Fruit fly (Drosophila melanogaster) whole organism, prepupa: ENCODE results near the gene Frl.

Source experiments
- CG10631 ChIP-seq: fragments of 200-800 bp; sonication (Bioruptor generic); optimal IDR thresholded peaks from 2 replicates; lab custom pipeline; 2016; ENCODE audit warnings: missing biosample characterization, missing genetic modification characterization
- CG10669 ChIP-seq: fragments of 200-800 bp; sonication (Bioruptor generic); optimal IDR thresholded peaks from 3 replicates; lab custom pipeline; 2018; ENCODE audit warnings: missing biosample characterization, mild to moderate bottlenecking, missing genetic modification characterization, moderate library complexity
- CG11294 ChIP-seq: fragments of 200-800 bp; sonication (Bioruptor generic); IDR thresholded peaks from 2 replicates; pipeline ENCODE4 v1.3.6; 2022; ENCODE audit warnings: missing biosample characterization, missing genetic modification characterization
- CG11902 ChIP-seq: fragments of 200-800 bp; sonication (Bioruptor generic); optimal IDR thresholded peaks from 3 replicates; lab custom pipeline; 2016; ENCODE audit warnings: missing biosample characterization, missing genetic modification characterization
- CG1621 ChIP-seq: fragments of 200-800 bp; sonication (Bioruptor generic); optimal IDR thresholded peaks from 3 replicates; lab custom pipeline; 2018; ENCODE audit warnings: missing biosample characterization, mild to moderate bottlenecking, missing genetic modification characterization
- CG3032 ChIP-seq: fragments of 200-800 bp; optimal IDR thresholded peaks from 2 replicates; lab custom pipeline; 2019; ENCODE audit warnings: missing biosample characterization, mild to moderate bottlenecking, missing genetic modification characterization, moderate library complexity
- CG31627 ChIP-seq: fragments of 200-800 bp; sonication (Bioruptor generic); optimal IDR thresholded peaks from 3 replicates; lab custom pipeline; 2016; ENCODE audit warnings: missing biosample characterization, missing genetic modification characterization
- CG32006 ChIP-seq: fragments of 200-800 bp; sonication (Bioruptor generic); optimal IDR thresholded peaks from 3 replicates; lab custom pipeline; 2017; ENCODE audit warnings: missing biosample characterization, mild to moderate bottlenecking, missing genetic modification characterization
- CG34406 ChIP-seq: fragments of 200-800 bp; sonication (Bioruptor generic); optimal IDR thresholded peaks from 3 replicates; lab custom pipeline; 2016; ENCODE audit warnings: missing biosample characterization, missing genetic modification characterization
- CG4318 ChIP-seq: fragments of 200-800 bp; sonication (Bioruptor generic); optimal IDR thresholded peaks from 3 replicates; lab custom pipeline; 2017; ENCODE audit warnings: missing biosample characterization, mild to moderate bottlenecking, missing genetic modification characterization
- CG6163 ChIP-seq: fragments of 200-800 bp; sonication (Bioruptor generic); IDR thresholded peaks from 3 replicates; pipeline ENCODE4 v1.3.6; 2022; ENCODE audit warnings: missing biosample characterization, missing genetic modification characterization
- CG6276 ChIP-seq: fragments of 200-800 bp; sonication (Bioruptor generic); optimal IDR thresholded peaks from 2 replicates; lab custom pipeline; 2017; ENCODE audit warnings: missing biosample characterization, mild to moderate bottlenecking, missing genetic modification characterization
- CG6792 ChIP-seq: fragments of 200-800 bp; sonication (Bioruptor generic); optimal IDR thresholded peaks from 3 replicates; lab custom pipeline; 2016; ENCODE audit warnings: missing biosample characterization, missing genetic modification characterization
- CG6808 ChIP-seq: fragments of 200-800 bp; sonication (Bioruptor generic); optimal IDR thresholded peaks from 3 replicates; lab custom pipeline; 2017; ENCODE audit warnings: missing biosample characterization, missing genetic modification characterization, mild to moderate bottlenecking, moderate library complexity, missing genetic modification reagents
- CG6854 ChIP-seq: fragments of 200-800 bp; sonication (Bioruptor generic); optimal IDR thresholded peaks from 2 replicates; lab custom pipeline; 2017; ENCODE audit warnings: missing biosample characterization, mild to moderate bottlenecking, missing genetic modification characterization
- CG7368 ChIP-seq: fragments of 200-800 bp; sonication (Bioruptor generic); optimal IDR thresholded peaks from 3 replicates; lab custom pipeline; 2016; ENCODE audit warnings: missing biosample characterization, missing genetic modification characterization
- CG8319 ChIP-seq: fragments of 200-800 bp; sonication (Bioruptor generic); optimal IDR thresholded peaks from 3 replicates; lab custom pipeline; 2016; ENCODE audit warnings: missing biosample characterization, missing genetic modification characterization
- CG9139 ChIP-seq: fragments of 200-800 bp; sonication (Bioruptor generic); optimal IDR thresholded peaks from 3 replicates; lab custom pipeline; 2017; ENCODE audit warnings: missing biosample characterization, mild to moderate bottlenecking, missing genetic modification characterization
- Eip78C ChIP-seq: fragments of 200-800 bp; sonication (Bioruptor generic); peaks from one replicate; lab custom pipeline; 2016; ENCODE audit warnings: missing biosample characterization, missing genetic modification characterization
- Eip93F ChIP-seq: fragments of 200-800 bp; sonication (Bioruptor generic); optimal IDR thresholded peaks from 2 replicates; lab custom pipeline; 2016; ENCODE audit warnings: missing biosample characterization, mild to moderate bottlenecking, missing genetic modification characterization
- Ets21C ChIP-seq: fragments of 200-800 bp; sonication (Bioruptor generic); optimal IDR thresholded peaks from 3 replicates; lab custom pipeline; 2016; ENCODE audit warnings: missing biosample characterization, missing genetic modification characterization
- Gug ChIP-seq: fragments of 200-800 bp; sonication (Bioruptor generic); IDR thresholded peaks from 2 replicates; pipeline ENCODE4 v1.3.6; 2022; ENCODE audit warnings: missing biosample characterization, missing genetic modification characterization
- Hr39 ChIP-seq: fragments of 200-800 bp; sonication (Bioruptor generic); optimal IDR thresholded peaks from 2 replicates; lab custom pipeline; 2016; ENCODE audit warnings: missing biosample characterization, missing genetic modification characterization
- Hr4 ChIP-seq: fragments of 200-800 bp; sonication (Bioruptor generic); optimal IDR thresholded peaks from 3 replicates; lab custom pipeline; 2016; ENCODE audit warnings: missing biosample characterization, missing genetic modification characterization
- Lpt ChIP-seq: fragments of 200-800 bp; sonication (Bioruptor generic); optimal IDR thresholded peaks from 3 replicates; lab custom pipeline; 2016; ENCODE audit warnings: missing biosample characterization, missing genetic modification characterization
- Met ChIP-seq: fragments of 200-800 bp; sonication (Bioruptor generic); optimal IDR thresholded peaks from 3 replicates; lab custom pipeline; 2016; ENCODE audit warnings: missing biosample characterization, missing genetic modification characterization
- OdsH ChIP-seq: fragments of 200-800 bp; sonication (Bioruptor generic); optimal IDR thresholded peaks from 3 replicates; lab custom pipeline; 2016; ENCODE audit warnings: missing biosample characterization, missing genetic modification characterization
- Smox ChIP-seq: fragments of 200-800 bp; sonication (Bioruptor generic); optimal IDR thresholded peaks from 3 replicates; lab custom pipeline; 2016; ENCODE audit warnings: missing biosample characterization, missing genetic modification characterization
- Sox14 ChIP-seq: fragments of 200-800 bp; sonication (Bioruptor generic); optimal IDR thresholded peaks from 3 replicates; lab custom pipeline; 2016; ENCODE audit warnings: missing biosample characterization, missing genetic modification characterization
- Sox15 ChIP-seq: fragments of 200-800 bp; sonication (Bioruptor generic); optimal IDR thresholded peaks from 3 replicates; lab custom pipeline; 2016; ENCODE audit warnings: missing biosample characterization, missing genetic modification characterization
- achi ChIP-seq: fragments of 200-800 bp; sonication (Bioruptor generic); optimal IDR thresholded peaks from 3 replicates; lab custom pipeline; 2016; ENCODE audit warnings: missing biosample characterization, missing genetic modification characterization
- dsx ChIP-seq: fragments of 200-800 bp; optimal IDR thresholded peaks from 3 replicates; lab custom pipeline; 2019; ENCODE audit warnings: missing biosample characterization, mild to moderate bottlenecking, missing genetic modification characterization, moderate library complexity; ENCODE audit not compliant: poor library complexity, severe bottlenecking
- fd59A ChIP-seq: fragments of 200-800 bp; sonication (Bioruptor generic); optimal IDR thresholded peaks from 2 replicates; lab custom pipeline; 2017; ENCODE audit warnings: missing biosample characterization, mild to moderate bottlenecking, missing genetic modification characterization, missing genetic modification reagents
- fd85E ChIP-seq: fragments of 200-800 bp; sonication (Bioruptor generic); optimal IDR thresholded peaks from 3 replicates; lab custom pipeline; 2016; ENCODE audit warnings: missing biosample characterization, missing genetic modification characterization
- fkh ChIP-seq: fragments of 200-800 bp; sonication (Bioruptor generic); optimal IDR thresholded peaks from 3 replicates; lab custom pipeline; 2017; ENCODE audit warnings: missing biosample characterization, mild to moderate bottlenecking, missing genetic modification characterization, moderate library complexity
- lz ChIP-seq: fragments of 200-800 bp; sonication (Bioruptor generic); optimal IDR thresholded peaks from 3 replicates; lab custom pipeline; 2016; ENCODE audit warnings: missing biosample characterization, missing genetic modification characterization
- net ChIP-seq: fragments of 200-800 bp; sonication (Bioruptor generic); optimal IDR thresholded peaks from 3 replicates; lab custom pipeline; 2016; ENCODE audit warnings: missing biosample characterization, missing genetic modification characterization
- salr ChIP-seq, 2 experiments: fragments of 200-800 bp; sonication (Bioruptor generic); optimal IDR thresholded peaks; 3 replicates each; lab custom pipeline; 2016 to 2018; ENCODE audit warnings: missing biosample characterization in 2 of 2, missing genetic modification characterization in 2 of 2, mild to moderate bottlenecking in 1 of 2
- ss ChIP-seq, 2 experiments: fragments of 200-800 bp; sonication (Bioruptor generic); optimal IDR thresholded peaks; 2 replicates in 1 of 2; 3 replicates in 1 of 2; lab custom pipeline; 2017 to 2018; ENCODE audit warnings: mild to moderate bottlenecking in 2 of 2, missing biosample characterization in 2 of 2, missing genetic modification characterization in 2 of 2, moderate library complexity in 1 of 2
- svp ChIP-seq: fragments of 200-800 bp; sonication (Bioruptor generic); peaks from one replicate; lab custom pipeline; 2016; ENCODE audit warnings: missing biosample characterization, missing genetic modification characterization
- topi ChIP-seq: fragments of 200-800 bp; sonication (Bioruptor generic); optimal IDR thresholded peaks from 3 replicates; lab custom pipeline; 2016; ENCODE audit warnings: missing biosample characterization, missing genetic modification characterization
- vri ChIP-seq: fragments of 200-800 bp; sonication (Bioruptor generic); optimal IDR thresholded peaks from 3 replicates; lab custom pipeline; 2016; ENCODE audit warnings: missing biosample characterization, mild to moderate bottlenecking, missing genetic modification characterization

Frl gene

DNA sequence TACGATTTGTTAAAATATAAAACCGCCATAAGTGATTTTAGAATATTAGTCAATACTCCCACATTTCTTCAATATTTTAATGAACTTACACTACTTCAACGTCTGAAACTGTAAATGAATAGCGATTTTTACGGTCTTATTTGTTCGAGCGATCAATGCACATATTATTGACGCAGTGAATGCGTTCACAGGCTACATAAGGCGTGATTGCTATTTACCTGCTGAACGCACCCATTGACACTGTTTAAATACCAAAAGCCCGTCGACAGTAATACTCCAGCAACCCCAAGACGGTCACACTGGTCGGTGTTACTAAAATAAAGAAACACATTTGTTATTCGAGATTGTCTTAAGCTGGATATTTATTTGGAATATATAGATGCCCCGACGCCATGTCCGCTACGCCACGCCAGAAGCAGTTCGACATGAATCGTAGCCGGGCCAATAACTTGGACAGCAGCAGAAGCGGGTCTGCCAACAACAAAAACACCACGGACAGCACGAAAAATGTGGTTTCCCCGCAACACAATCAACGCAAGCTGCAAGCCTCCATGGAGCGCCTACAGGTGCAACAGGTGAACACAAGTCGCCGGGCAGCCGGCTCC is 2.0 kb upstream of the Frl start, which contains the start of gene CG6833 (continued):
- TF ChIP-seq fd85E (GFP tag; lab: Kevin White, UChicago): no peak
- TF ChIP-seq net (GFP tag; lab: Kevin White, UChicago): peak; percentile 54
- TF ChIP-seq CG6163 (GFP tag; lab: Robert Waterston, UW): peak; percentile 82
- peak; percentile 57 for TF ChIP-seq Smox (GFP tag; lab: Kevin White, UChicago)
- no peak for TF ChIP-seq CG6808 (GFP tag; lab: Kevin White, UChicago)
- no peak for TF ChIP-seq vri (GFP tag; lab: Kevin White, UChicago)
- peak; percentile 56 for TF ChIP-seq CG10669 (GFP tag; lab: Kevin White, UChicago)
- TF ChIP-seq CG10631 (GFP tag; lab: Kevin White, UChicago): peak; percentile 60
- TF ChIP-seq CG6276 (GFP tag; lab: Kevin White, UChicago): no peak
- TF ChIP-seq svp (GFP tag; lab: Kevin White, UChicago): peak; percentile 79
- TF ChIP-seq CG34406 (GFP tag; lab: Kevin White, UChicago): peak; percentile 17
- peak; percentile 15 for TF ChIP-seq CG6792 (GFP tag; lab: Kevin White, UChicago)
- peak; percentile 65 for TF ChIP-seq Ets21C (GFP tag; lab: Kevin White, UChicago)
- TF ChIP-seq CG1621 (tag; lab: Kevin White, UChicago): peak; percentile 27
- peak; percentile 28; the same call in 1 of the 2 replicates for TF ChIP-seq CG11294
- peak; percentile 75 for TF ChIP-seq Sox14 (GFP tag; lab: Kevin White, UChicago)
- peak; percentile 73 for TF ChIP-seq topi (GFP tag; lab: Kevin White, UChicago)
- TF ChIP-seq Eip78C: peak; percentile 80
- peak; percentile 47 for TF ChIP-seq CG8319 (GFP tag; lab: Kevin White, UChicago)
- no peak for TF ChIP-seq fd59A
- TF ChIP-seq ss (GFP tag; optimal IDR thresholded peaks at IDR 0.05; lab: Kevin White, UChicago): peak in 1 of 2 experiments; percentile 34
- TF ChIP-seq CG32006: peak; percentile 58
- peak; percentile 85 for TF ChIP-seq Hr39 (GFP tag; lab: Kevin White, UChicago)
- TF ChIP-seq Gug: no peak
- TF ChIP-seq, all 60 proteins: peak for 44

- no peak for TF ChIP-seq achi (GFP tag; lab: Kevin White, UChicago)
- no peak for TF ChIP-seq CG7368 (GFP tag; lab: Kevin White, UChicago)
- no peak for TF ChIP-seq fd85E (GFP tag; lab: Kevin White, UChicago)
- no peak for TF ChIP-seq CG31627
- no peak for TF ChIP-seq fd59A
- TF ChIP-seq CG6276 (GFP tag; lab: Kevin White, UChicago): no peak
- no peak for TF ChIP-seq CG6854 (GFP tag; lab: Kevin White, UChicago)
- TF ChIP-seq Lpt: no peak
- no peak for TF ChIP-seq Hr4 (GFP tag; lab: Kevin White, UChicago)
- TF ChIP-seq svp (GFP tag; lab: Kevin White, UChicago): no peak
- no peak for TF ChIP-seq Eip93F
- no peak for TF ChIP-seq vri (GFP tag; lab: Kevin White, UChicago)
- no peak for TF ChIP-seq Eip78C
- no peak for TF ChIP-seq CG34406 (GFP tag; lab: Kevin White, UChicago)
- no peak for TF ChIP-seq CG6163 (GFP tag; lab: Robert Waterston, UW)
- TF ChIP-seq CG9139 (GFP tag; lab: Kevin White, UChicago): no peak
- TF ChIP-seq fkh (GFP tag; lab: Kevin White, UChicago): no peak
- TF ChIP-seq Ets21C (GFP tag; lab: Kevin White, UChicago): no peak
Measured at dm6 chr3L:14053806-14054205, 791 bp downstream of the Frl start.

- TF ChIP-seq CG4318 (no peak), CG6163 (GFP tag; lab: Robert Waterston, UW) (no peak), net (GFP tag; lab: Kevin White, UChicago) (peak; percentile 27), lz (peak; percentile 69), Hr4 (GFP tag; lab: Kevin White, UChicago) (no peak), ss (GFP tag; optimal IDR thresholded peaks at IDR 0.05; lab: Kevin White, UChicago) (peak in 1 of 2 experiments; percentile 10), CG31627 (peak; percentile 77), Eip78C (peak; percentile 66), Lpt (no peak), CG34406 (GFP tag; lab: Kevin White, UChicago) (peak; percentile 51), svp (GFP tag; lab: Kevin White, UChicago) (peak; percentile 88), CG11294 (no peak), CG32006 (peak; percentile 52), CG6792 (GFP tag; lab: Kevin White, UChicago) (peak; percentile 53), CG6854 (GFP tag; lab: Kevin White, UChicago) (no peak), Met (GFP tag; lab: Kevin White, UChicago) (peak; percentile 76), topi (GFP tag; lab: Kevin White, UChicago) (peak; percentile 67), OdsH (GFP tag; lab: Kevin White, UChicago) (peak; percentile 47), CG7368 (GFP tag; lab: Kevin White, UChicago) (peak; percentile 4), Sox15 (GFP tag; lab: Kevin White, UChicago) (peak; percentile 42), fd85E (GFP tag; lab: Kevin White, UChicago) (no peak), Hr39 (GFP tag; lab: Kevin White, UChicago) (peak; percentile 72), CG6808 (GFP tag; lab: Kevin White, UChicago) (peak; percentile 38), dsx (GFP tag; lab: Kevin White, UChicago) (no peak), CG6276 (GFP tag; lab: Kevin White, UChicago) (no peak), Ets21C (GFP tag; lab: Kevin White, UChicago) (peak; percentile 67), CG3032 (tag; lab: Kevin White, UChicago) (peak; percentile 30), CG11902 (peak; percentile 25), salr (GFP tag; optimal IDR thresholded peaks at IDR 0.05; lab: Kevin White, UChicago) (no peak)
Measured at dm6 chr3L:14055260-14055696, 2.3 kb downstream of the Frl start.
